Worm (Caenorhabditis elegans): Measurements from ENCODE around the gene C50A2.3.

DNA sequence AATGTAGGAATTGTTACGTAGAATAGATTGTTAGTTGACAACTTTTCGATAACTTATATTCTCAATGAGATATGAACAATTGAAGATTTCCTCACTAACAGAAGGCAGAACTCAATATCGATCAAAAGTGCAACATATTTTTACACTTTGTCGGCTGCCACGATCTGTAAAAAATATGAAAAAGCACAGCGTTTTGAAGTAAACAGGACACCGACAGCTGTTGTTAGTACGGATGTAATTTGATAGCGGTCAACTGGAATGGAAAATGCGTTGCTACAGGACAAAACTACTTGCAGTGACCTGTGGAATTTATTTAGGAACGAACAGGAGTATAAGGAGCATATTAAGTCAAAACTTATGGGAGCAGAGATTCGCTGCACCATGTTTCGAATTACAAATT, 51.8 kb downstream of the C50A2.3 start:
- TF ChIP-seq mep-1 (tag; optimal IDR thresholded peaks at IDR 0.05) (no peak), elt-3 (tag; optimal IDR thresholded peaks at IDR 0.05) (no peak), unc-62 (GFP tag; optimal IDR thresholded peaks at IDR 0.05) (no peak), snpc-4 (tag; optimal IDR thresholded peaks at IDR 0.05) (no peak), blmp-1 (tag; optimal IDR thresholded peaks at IDR 0.05) (no peak), tbx-8 (GFP tag; optimal IDR thresholded peaks at IDR 0.05) (no peak), lin-13 (tag; optimal IDR thresholded peaks at IDR 0.05) (no peak), mab-5 (tag; optimal IDR thresholded peaks at IDR 0.05) (no peak), unc-39 (tag; optimal IDR thresholded peaks at IDR 0.05) (no peak), lsy-2 (tag; optimal IDR thresholded peaks at IDR 0.05) (no peak), nhr-12 (tag; optimal IDR thresholded peaks at IDR 0.05) (no peak), ztf-11 (tag; optimal IDR thresholded peaks at IDR 0.05) (no peak)
